Worm (Caenorhabditis elegans) whole organism, L2 larva: Measurements from ENCODE around the gene C03E10.1.

ENCODE experiments used
- ZK546.5 ChIP-seq: sonication (generic microtip); optimal IDR thresholded peaks from 2 replicates; lab custom pipeline; 2017; ENCODE audit warnings: missing biosample characterization, missing genetic modification characterization
- lin-13 ChIP-seq: fragments of 150-350 bp; optimal IDR thresholded peaks from 2 replicates; lab custom pipeline; 2014; ENCODE audit warnings: missing biosample characterization, missing genetic modification reagents, missing genetic modification characterization
- unc-39 ChIP-seq: fragments of 150-350 bp; optimal IDR thresholded peaks from 2 replicates; lab custom pipeline; 2014; ENCODE audit warnings: missing biosample characterization, missing genetic modification characterization
- unc-62 ChIP-seq: fragments of 150-350 bp; optimal IDR thresholded peaks from 2 replicates; lab custom pipeline; 2014; ENCODE audit warnings: missing biosample characterization, missing genetic modification reagents, missing genetic modification characterization

- TF ChIP-seq lin-13 (GFP tag; lab: Kevin White, UChicago), result no peak
- no peak for TF ChIP-seq unc-62 (GFP tag; lab: Kevin White, UChicago)
- no peak for TF ChIP-seq ZK546.5 (tag; lab: Kevin White, UChicago)
- TF ChIP-seq unc-39 (tag; lab: Kevin White, UChicago), result no peak
These were observed 30.4 kb upstream of the C03E10.1 start, which contains the start of gene F07B10.7 for ce11 chrV:11260622-11261021.
